Fruit fly (Drosophila melanogaster) whole organism, larva: Measurements from ENCODE around the gene Smvt.

ENCODE experiments used
- noc ChIP-seq: fragments of 200-800 bp; sonication (Bioruptor generic); optimal IDR thresholded peaks from 3 replicates; lab custom pipeline; 2019; ENCODE audit warnings: missing biosample characterization, mild to moderate bottlenecking, missing genetic modification characterization, moderate library complexity

The Smvt gene

DNA sequence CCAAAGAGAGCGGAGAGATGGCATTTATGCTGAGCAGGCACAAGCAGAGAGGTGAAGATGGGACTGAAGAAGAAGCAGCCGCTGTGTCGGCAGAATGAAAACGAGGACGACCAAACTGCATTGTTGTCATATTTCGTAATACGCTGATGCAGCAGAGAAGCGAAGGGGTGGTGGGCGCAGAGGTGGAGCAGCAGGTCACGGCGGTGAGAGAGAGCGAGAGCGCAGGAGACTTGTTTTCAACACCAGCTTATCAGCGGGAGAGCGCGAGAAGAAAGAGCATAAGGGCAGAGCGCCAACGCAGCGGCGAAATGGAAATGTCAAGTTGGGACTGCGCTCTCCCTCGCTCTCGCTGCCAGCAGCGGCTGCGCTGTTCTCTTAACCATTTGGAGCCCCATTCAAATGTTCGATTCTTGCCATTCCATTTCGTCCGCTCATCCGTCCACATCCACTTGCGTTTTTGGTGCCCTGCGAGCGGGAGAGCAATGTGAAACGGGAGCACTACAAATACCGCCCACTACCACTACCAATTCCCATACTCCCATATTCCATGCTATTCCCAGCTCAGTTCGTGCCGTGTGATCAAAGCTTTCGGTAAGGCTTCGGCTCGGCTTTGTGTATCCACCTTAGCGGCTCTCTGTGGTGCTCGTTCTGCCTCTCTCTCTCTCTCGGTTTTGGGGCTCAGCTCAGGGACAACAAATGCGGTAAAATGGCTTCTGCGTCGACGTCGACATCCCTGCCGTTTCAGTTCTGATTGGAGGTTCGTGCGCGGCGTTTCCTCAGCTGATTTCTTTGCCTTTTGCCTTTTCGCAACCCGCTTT, 47.9 kb downstream of the Smvt start, which contains the start of gene ttk:
TSS of gene ttk (plus strand) at position 562 of the 818 bp plus-strand sequence.
- no peak for TF ChIP-seq noc (tag; lab: Kevin White, UChicago)

dm6 chr3R:31712585-31712984, 48.8 kb downstream of the Smvt start:
- no peak for TF ChIP-seq noc (tag; lab: Kevin White, UChicago)

DNA sequence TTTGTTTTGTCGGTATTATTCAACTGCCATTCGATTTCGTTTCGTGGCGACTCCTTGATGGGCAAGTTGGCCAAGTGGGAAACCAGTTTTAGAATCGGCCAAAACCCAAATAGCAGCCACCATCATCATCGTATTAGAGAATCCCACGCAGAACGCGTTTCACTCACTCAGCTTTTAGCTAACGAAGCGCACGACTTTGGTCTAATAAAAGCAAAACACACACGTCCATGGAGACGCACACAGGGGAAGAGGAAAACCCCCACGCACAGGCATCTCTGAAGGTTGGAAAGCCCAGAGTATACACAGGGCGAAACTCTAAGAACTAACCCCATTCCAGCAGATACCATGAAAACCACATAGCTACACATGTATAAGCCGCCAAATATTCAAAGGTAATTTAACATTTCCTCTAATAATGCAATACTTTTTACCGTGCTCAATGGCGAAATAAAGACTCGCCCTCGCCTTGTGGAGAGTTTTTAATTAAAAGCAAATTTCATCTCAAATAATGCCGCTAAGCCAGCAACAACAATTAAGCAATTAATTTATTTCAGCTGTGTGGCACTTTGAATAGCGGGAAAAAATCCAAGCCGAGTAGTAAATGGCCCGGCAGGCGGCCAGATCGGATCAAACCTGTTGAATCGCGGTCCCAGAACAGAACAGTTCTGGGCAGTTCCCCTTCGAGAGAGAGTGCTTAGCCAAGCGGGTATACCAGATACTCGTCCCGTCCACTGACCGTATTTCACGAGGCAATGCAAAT, 49.9 kb downstream of the Smvt start:
- TF ChIP-seq noc (tag; lab: Kevin White, UChicago), result no peak

DNA sequence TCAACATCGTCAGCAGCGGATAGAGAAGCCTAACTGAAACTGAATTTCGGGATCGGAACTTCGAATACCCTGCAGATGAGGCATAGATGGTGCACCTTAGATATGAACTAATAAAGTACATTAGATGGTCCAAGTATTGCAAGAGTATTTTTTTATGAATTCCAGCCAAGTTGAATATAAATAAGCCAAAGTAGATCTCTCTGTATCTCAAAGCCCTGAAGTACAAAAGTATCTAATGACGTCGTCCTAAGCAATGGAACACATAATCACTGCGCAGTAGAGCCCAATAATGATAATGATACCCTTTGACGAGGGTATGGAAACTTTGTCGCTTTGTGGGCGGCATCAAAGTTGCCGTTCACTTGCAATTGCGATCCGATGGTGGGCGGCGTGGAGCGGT, 51.6 kb downstream of the Smvt start:
- TF ChIP-seq noc (tag; lab: Kevin White, UChicago), result no peak
